Worm (Caenorhabditis elegans): ENCODE measurements around the gene srh-55.

The srh-55 gene

DNA sequence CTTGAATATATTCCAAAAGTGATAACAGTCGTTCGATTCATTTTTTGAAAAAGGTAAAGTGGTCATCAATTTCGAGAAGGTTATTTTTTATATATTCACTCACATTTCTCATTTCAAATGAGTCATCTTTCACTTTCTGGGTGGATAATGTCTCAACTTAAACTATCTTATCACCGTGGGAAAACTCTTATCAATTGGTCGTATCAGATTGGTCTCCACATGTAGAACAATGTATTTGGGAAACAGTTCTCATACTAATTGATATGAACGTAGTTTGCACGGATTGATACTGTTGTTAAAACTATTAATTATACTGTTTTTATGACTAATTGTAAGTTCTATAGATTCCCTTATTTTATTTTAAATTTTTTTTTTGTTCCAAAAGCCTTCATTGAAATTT lies 19.6 kb upstream of the srh-55 start:
- TF ChIP-seq nhr-12 (tag; optimal IDR thresholded peaks at IDR 0.05) (no peak), sma-3 (GFP tag; optimal IDR thresholded peaks at IDR 0.05) (no peak), fos-1 (tag; optimal IDR thresholded peaks at IDR 0.05) (peak; percentile 85), ceh-82 (tag; optimal IDR thresholded peaks at IDR 0.05) (no peak), unc-39 (tag; optimal IDR thresholded peaks at IDR 0.05) (no peak), nhr-6 (tag; optimal IDR thresholded peaks at IDR 0.05) (no peak), lin-13 (GFP tag; optimal IDR thresholded peaks at IDR 0.05) (no peak), lin-11 (tag; optimal IDR thresholded peaks at IDR 0.05) (no peak), sem-4 (tag; optimal IDR thresholded peaks at IDR 0.05) (no peak)

DNA sequence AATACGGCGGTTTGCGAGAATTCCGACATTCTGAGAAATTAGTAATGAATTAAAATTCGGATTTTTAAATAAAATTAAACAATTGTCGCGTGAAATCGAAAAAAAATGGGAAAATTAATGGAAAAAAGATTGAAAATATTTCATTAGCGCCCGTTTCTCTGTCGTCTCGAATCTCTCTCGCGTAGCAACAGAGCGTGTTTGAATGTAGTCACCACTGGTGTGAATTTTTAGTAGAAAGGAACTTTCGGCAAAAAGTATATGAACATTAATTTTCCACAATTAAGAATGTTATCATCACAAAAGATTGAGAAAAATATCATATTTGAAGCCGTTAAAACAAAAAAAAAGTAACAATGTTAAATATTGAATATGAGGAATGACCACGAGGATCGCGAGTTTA lies 16.6 kb upstream of the srh-55 start, which contains the start of gene aipl-1:
TSS of gene aipl-1 (minus strand) at position 30 of the 400 bp plus-strand sequence.
- TF ChIP-seq fos-1 (tag; optimal IDR thresholded peaks at IDR 0.05) (peak; percentile 72), F13H6.1 (tag; optimal IDR thresholded peaks at IDR 0.05) (peak; percentile 56), mab-5 (tag; optimal IDR thresholded peaks at IDR 0.05) (no peak), sma-9 (GFP tag; optimal IDR thresholded peaks at IDR 0.05) (peak; percentile 79), sma-9 (tag; optimal IDR thresholded peaks at IDR 0.05) (no peak), skn-1 (tag; optimal IDR thresholded peaks at IDR 0.05) (no peak), elt-3 (tag; optimal IDR thresholded peaks at IDR 0.05) (no peak), nhr-11 (tag; optimal IDR thresholded peaks at IDR 0.05) (no peak), nhr-6 (tag; optimal IDR thresholded peaks at IDR 0.05) (no peak), mbf-1 (tag; optimal IDR thresholded peaks at IDR 0.05) (no peak), ama-1 (optimal IDR thresholded peaks at IDR 0.05) (no peak), Y55F3AM.14 (GFP tag; optimal IDR thresholded peaks at IDR 0.05) (no peak), ceh-16 (tag; optimal IDR thresholded peaks at IDR 0.05) (no peak), nhr-23 (tag; optimal IDR thresholded peaks at IDR 0.05) (no peak), nhr-12 (tag; optimal IDR thresholded peaks at IDR 0.05) (no peak), dmd-4 (tag; optimal IDR thresholded peaks at IDR 0.05) (no peak), gmeb-1 (tag; optimal IDR thresholded peaks at IDR 0.05) (peak; percentile 87), C34F6.9 (tag; optimal IDR thresholded peaks at IDR 0.05) (peak; percentile 90), sma-3 (GFP tag; optimal IDR thresholded peaks at IDR 0.05) (peak; percentile 63), lin-13 (GFP tag; optimal IDR thresholded peaks at IDR 0.05) (peak; percentile 83), nhr-10 (tag; optimal IDR thresholded peaks at IDR 0.05) (no peak), sem-4 (tag; optimal IDR thresholded peaks at IDR 0.05) (peak; percentile 3), lin-39 (tag; optimal IDR thresholded peaks at IDR 0.05) (no peak), ztf-11 (tag; optimal IDR thresholded peaks at IDR 0.05) (no peak), nhr-21 (tag; optimal IDR thresholded peaks at IDR 0.05) (peak; percentile 60), egl-27 (tag; optimal IDR thresholded peaks at IDR 0.05) (peak; percentile 21), ceh-82 (tag; optimal IDR thresholded peaks at IDR 0.05) (peak; percentile 52), nhr-237 (tag; optimal IDR thresholded peaks at IDR 0.05) (no peak), crh-2 (tag; optimal IDR thresholded peaks at IDR 0.05) (peak; percentile 79), unc-39 (tag; optimal IDR thresholded peaks at IDR 0.05) (no peak), ZK546.5 (tag; optimal IDR thresholded peaks at IDR 0.05) (no peak), nhr-25 (tag; optimal IDR thresholded peaks at IDR 0.05) (no peak), zag-1 (tag; optimal IDR thresholded peaks at IDR 0.05) (peak; percentile 59), ztf-1 (GFP tag; conservative IDR thresholded peaks at IDR 0.05) (no peak), aly-2 (tag; optimal IDR thresholded peaks at IDR 0.05) (no peak), nhr-129 (tag; optimal IDR thresholded peaks at IDR 0.05) (peak; percentile 86), nhr-77 (tag; optimal IDR thresholded peaks at IDR 0.05) (no peak), elt-1 (tag; optimal IDR thresholded peaks at IDR 0.05) (no peak), unc-55 (GFP tag; optimal IDR thresholded peaks at IDR 0.05) (peak; percentile 97), blmp-1 (tag; optimal IDR thresholded peaks at IDR 0.05; ENCODE audit: insufficient read depth) (peak; percentile 72), lin-11 (tag; optimal IDR thresholded peaks at IDR 0.05) (no peak), ztf-4 (tag; optimal IDR thresholded peaks at IDR 0.05) (peak; percentile 16), alr-1 (tag; optimal IDR thresholded peaks at IDR 0.05) (no peak), peb-1 (tag; optimal IDR thresholded peaks at IDR 0.05) (no peak), snpc-4 (tag; optimal IDR thresholded peaks at IDR 0.05) (peak; percentile 68), unc-62 (GFP tag; optimal IDR thresholded peaks at IDR 0.05) (no peak), lsy-2 (tag; optimal IDR thresholded peaks at IDR 0.05) (peak in 1 of 2 experiments; percentile 87), R02D3.7 (tag; optimal IDR thresholded peaks at IDR 0.05) (no peak), mdl-1 (tag; optimal IDR thresholded peaks at IDR 0.05) (no peak)

Measured in whole organism, L2 larva.